Fruit fly (Drosophila melanogaster) whole organism, prepupa: Measurements from ENCODE around the gene CG8562.

Experiments used
- CG10631 ChIP-seq: fragments of 200-800 bp; sonication (Bioruptor generic); optimal IDR thresholded peaks from 2 replicates; lab custom pipeline; 2016; ENCODE audit warnings: missing biosample characterization, missing genetic modification characterization
- CG10669 ChIP-seq: fragments of 200-800 bp; sonication (Bioruptor generic); optimal IDR thresholded peaks from 3 replicates; lab custom pipeline; 2018; ENCODE audit warnings: missing biosample characterization, mild to moderate bottlenecking, missing genetic modification characterization, moderate library complexity
- CG11762 ChIP-seq: fragments of 200-800 bp; sonication (Bioruptor generic); optimal IDR thresholded peaks from 3 replicates; lab custom pipeline; 2016; ENCODE audit warnings: missing biosample characterization, missing genetic modification characterization; ENCODE audit not compliant: insufficient read depth
- CG11902 ChIP-seq: fragments of 200-800 bp; sonication (Bioruptor generic); optimal IDR thresholded peaks from 3 replicates; lab custom pipeline; 2016; ENCODE audit warnings: missing biosample characterization, missing genetic modification characterization
- CG15336 ChIP-seq: fragments of 200-800 bp; sonication (Bioruptor generic); IDR thresholded peaks from 2 replicates; pipeline ENCODE4 v1.3.6; 2022; ENCODE audit warnings: missing biosample characterization, missing genetic modification characterization
- CG1621 ChIP-seq: fragments of 200-800 bp; sonication (Bioruptor generic); optimal IDR thresholded peaks from 3 replicates; lab custom pipeline; 2018; ENCODE audit warnings: missing biosample characterization, mild to moderate bottlenecking, missing genetic modification characterization
- CG16779 ChIP-seq: fragments of 200-800 bp; sonication (Bioruptor generic); optimal IDR thresholded peaks from 3 replicates; lab custom pipeline; 2017; ENCODE audit warnings: missing biosample characterization, mild to moderate bottlenecking, missing genetic modification characterization
- CG3032 ChIP-seq: fragments of 200-800 bp; optimal IDR thresholded peaks from 2 replicates; lab custom pipeline; 2019; ENCODE audit warnings: missing biosample characterization, mild to moderate bottlenecking, missing genetic modification characterization, moderate library complexity
- CG31627 ChIP-seq: fragments of 200-800 bp; sonication (Bioruptor generic); optimal IDR thresholded peaks from 3 replicates; lab custom pipeline; 2016; ENCODE audit warnings: missing biosample characterization, missing genetic modification characterization
- CG3919 ChIP-seq: fragments of 200-800 bp; sonication (Bioruptor generic); optimal IDR thresholded peaks from 3 replicates; lab custom pipeline; 2016; ENCODE audit warnings: missing biosample characterization, missing genetic modification characterization
- CG6276 ChIP-seq: fragments of 200-800 bp; sonication (Bioruptor generic); optimal IDR thresholded peaks from 2 replicates; lab custom pipeline; 2017; ENCODE audit warnings: missing biosample characterization, mild to moderate bottlenecking, missing genetic modification characterization
- CG6792 ChIP-seq: fragments of 200-800 bp; sonication (Bioruptor generic); optimal IDR thresholded peaks from 3 replicates; lab custom pipeline; 2016; ENCODE audit warnings: missing biosample characterization, missing genetic modification characterization
- CG6854 ChIP-seq: fragments of 200-800 bp; sonication (Bioruptor generic); optimal IDR thresholded peaks from 2 replicates; lab custom pipeline; 2017; ENCODE audit warnings: missing biosample characterization, mild to moderate bottlenecking, missing genetic modification characterization
- CG7368 ChIP-seq: fragments of 200-800 bp; sonication (Bioruptor generic); optimal IDR thresholded peaks from 3 replicates; lab custom pipeline; 2016; ENCODE audit warnings: missing biosample characterization, missing genetic modification characterization
- CG8319 ChIP-seq: fragments of 200-800 bp; sonication (Bioruptor generic); optimal IDR thresholded peaks from 3 replicates; lab custom pipeline; 2016; ENCODE audit warnings: missing biosample characterization, missing genetic modification characterization
- CG9139 ChIP-seq: fragments of 200-800 bp; sonication (Bioruptor generic); optimal IDR thresholded peaks from 3 replicates; lab custom pipeline; 2017; ENCODE audit warnings: missing biosample characterization, mild to moderate bottlenecking, missing genetic modification characterization
- Eip75B ChIP-seq: fragments of 200-800 bp; sonication (Bioruptor generic); optimal IDR thresholded peaks from 3 replicates; lab custom pipeline; 2016; ENCODE audit warnings: missing biosample characterization, missing genetic modification characterization
- Eip78C ChIP-seq: fragments of 200-800 bp; sonication (Bioruptor generic); peaks from one replicate; lab custom pipeline; 2016; ENCODE audit warnings: missing biosample characterization, missing genetic modification characterization
- Ets21C ChIP-seq: fragments of 200-800 bp; sonication (Bioruptor generic); optimal IDR thresholded peaks from 3 replicates; lab custom pipeline; 2016; ENCODE audit warnings: missing biosample characterization, missing genetic modification characterization
- Ets96B ChIP-seq: fragments of 200-800 bp; optimal IDR thresholded peaks from 2 replicates; lab custom pipeline; 2019; ENCODE audit warnings: missing biosample characterization, mild to moderate bottlenecking, missing genetic modification characterization, moderate library complexity
- Gug ChIP-seq: fragments of 200-800 bp; sonication (Bioruptor generic); IDR thresholded peaks from 2 replicates; pipeline ENCODE4 v1.3.6; 2022; ENCODE audit warnings: missing biosample characterization, missing genetic modification characterization
- Hr38 ChIP-seq: sonication (Bioruptor generic); optimal IDR thresholded peaks from 2 replicates; lab custom pipeline; 2016; ENCODE audit warnings: missing biosample characterization, missing genetic modification characterization
- Hr39 ChIP-seq: fragments of 200-800 bp; sonication (Bioruptor generic); optimal IDR thresholded peaks from 2 replicates; lab custom pipeline; 2016; ENCODE audit warnings: missing biosample characterization, missing genetic modification characterization
- Hr4 ChIP-seq: fragments of 200-800 bp; sonication (Bioruptor generic); optimal IDR thresholded peaks from 3 replicates; lab custom pipeline; 2016; ENCODE audit warnings: missing biosample characterization, missing genetic modification characterization
- Lpt ChIP-seq: fragments of 200-800 bp; sonication (Bioruptor generic); optimal IDR thresholded peaks from 3 replicates; lab custom pipeline; 2016; ENCODE audit warnings: missing biosample characterization, missing genetic modification characterization
- OdsH ChIP-seq: fragments of 200-800 bp; sonication (Bioruptor generic); optimal IDR thresholded peaks from 3 replicates; lab custom pipeline; 2016; ENCODE audit warnings: missing biosample characterization, missing genetic modification characterization
- Smox ChIP-seq: fragments of 200-800 bp; sonication (Bioruptor generic); optimal IDR thresholded peaks from 3 replicates; lab custom pipeline; 2016; ENCODE audit warnings: missing biosample characterization, missing genetic modification characterization
- Sox102F ChIP-seq: fragments of 200-800 bp; sonication (Bioruptor generic); optimal IDR thresholded peaks from 2 replicates; lab custom pipeline; 2016; ENCODE audit warnings: missing biosample characterization, mild to moderate bottlenecking, missing genetic modification characterization
- achi ChIP-seq: fragments of 200-800 bp; sonication (Bioruptor generic); optimal IDR thresholded peaks from 3 replicates; lab custom pipeline; 2016; ENCODE audit warnings: missing biosample characterization, missing genetic modification characterization
- acj6 ChIP-seq: fragments of 200-800 bp; sonication (Bioruptor generic); optimal IDR thresholded peaks from 3 replicates; lab custom pipeline; 2016; ENCODE audit warnings: missing biosample characterization, missing genetic modification characterization
- cyc ChIP-seq: fragments of 200-800 bp; sonication (Bioruptor generic); optimal IDR thresholded peaks from 3 replicates; lab custom pipeline; 2016; ENCODE audit warnings: missing biosample characterization, missing genetic modification characterization
- dac ChIP-seq: fragments of 200-800 bp; sonication (Bioruptor generic); optimal IDR thresholded peaks from 2 replicates; lab custom pipeline; 2017; ENCODE audit warnings: missing biosample characterization, mild to moderate bottlenecking, missing genetic modification characterization
- dsx ChIP-seq: fragments of 200-800 bp; optimal IDR thresholded peaks from 3 replicates; lab custom pipeline; 2019; ENCODE audit warnings: missing biosample characterization, mild to moderate bottlenecking, missing genetic modification characterization, moderate library complexity; ENCODE audit not compliant: poor library complexity, severe bottlenecking
- eg ChIP-seq: fragments of 200-800 bp; sonication (Bioruptor generic); IDR thresholded peaks from 3 replicates; pipeline ENCODE4 v1.3.6; 2022; ENCODE audit warnings: missing biosample characterization, missing genetic modification characterization
- esn ChIP-seq: fragments of 200-800 bp; sonication (Bioruptor generic); optimal IDR thresholded peaks from 2 replicates; lab custom pipeline; 2016; ENCODE audit warnings: missing biosample characterization, mild to moderate bottlenecking, missing genetic modification characterization, moderate library complexity
- fd59A ChIP-seq: fragments of 200-800 bp; sonication (Bioruptor generic); optimal IDR thresholded peaks from 2 replicates; lab custom pipeline; 2017; ENCODE audit warnings: missing biosample characterization, mild to moderate bottlenecking, missing genetic modification characterization, missing genetic modification reagents
- fd85E ChIP-seq: fragments of 200-800 bp; sonication (Bioruptor generic); optimal IDR thresholded peaks from 3 replicates; lab custom pipeline; 2016; ENCODE audit warnings: missing biosample characterization, missing genetic modification characterization
- fkh ChIP-seq: fragments of 200-800 bp; sonication (Bioruptor generic); optimal IDR thresholded peaks from 3 replicates; lab custom pipeline; 2017; ENCODE audit warnings: missing biosample characterization, mild to moderate bottlenecking, missing genetic modification characterization, moderate library complexity
- lz ChIP-seq: fragments of 200-800 bp; sonication (Bioruptor generic); optimal IDR thresholded peaks from 3 replicates; lab custom pipeline; 2016; ENCODE audit warnings: missing biosample characterization, missing genetic modification characterization
- net ChIP-seq: fragments of 200-800 bp; sonication (Bioruptor generic); optimal IDR thresholded peaks from 3 replicates; lab custom pipeline; 2016; ENCODE audit warnings: missing biosample characterization, missing genetic modification characterization
- ss ChIP-seq, 2 experiments: fragments of 200-800 bp; sonication (Bioruptor generic); optimal IDR thresholded peaks; 2 replicates in 1 of 2; 3 replicates in 1 of 2; lab custom pipeline; 2017 to 2018; ENCODE audit warnings: mild to moderate bottlenecking in 2 of 2, missing biosample characterization in 2 of 2, missing genetic modification characterization in 2 of 2, moderate library complexity in 1 of 2
- topi ChIP-seq: fragments of 200-800 bp; sonication (Bioruptor generic); optimal IDR thresholded peaks from 3 replicates; lab custom pipeline; 2016; ENCODE audit warnings: missing biosample characterization, missing genetic modification characterization
- vri ChIP-seq: fragments of 200-800 bp; sonication (Bioruptor generic); optimal IDR thresholded peaks from 3 replicates; lab custom pipeline; 2016; ENCODE audit warnings: missing biosample characterization, mild to moderate bottlenecking, missing genetic modification characterization

Gene CG8562

DNA sequence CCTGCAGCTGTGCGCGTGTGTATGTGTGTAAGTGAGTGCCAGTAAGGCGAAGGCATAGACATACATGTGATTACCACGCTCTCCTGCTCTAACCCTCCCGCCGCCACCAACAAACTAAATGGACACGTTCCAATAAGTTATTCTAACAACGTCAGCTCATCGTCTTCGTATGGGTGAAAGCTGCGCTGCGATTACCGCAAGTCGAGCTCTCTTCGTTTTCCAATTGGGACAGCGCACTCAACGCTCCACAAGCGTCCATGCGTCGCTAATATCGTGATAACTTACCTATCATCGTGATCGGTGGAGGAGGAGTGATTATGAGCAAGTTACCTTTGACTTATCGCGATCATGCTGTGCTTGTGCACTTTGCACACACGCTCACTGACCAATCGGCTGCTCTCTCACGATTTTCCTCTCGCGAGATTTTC, 37.0 kb upstream of the CG8562 start (continued):
- TF ChIP-seq fd85E (GFP tag; lab: Kevin White, UChicago) = no peak
- TF ChIP-seq lz (GFP tag; lab: Kevin White, UChicago) = no peak
- TF ChIP-seq fd59A (GFP tag; lab: Kevin White, UChicago) = no peak
- TF ChIP-seq Ets96B = no peak
- peak; percentile 53 for TF ChIP-seq CG7368 (GFP tag; lab: Kevin White, UChicago)
- TF ChIP-seq CG11902 (GFP tag; lab: Kevin White, UChicago) = no peak
- no peak for TF ChIP-seq CG1621 (tag; lab: Kevin White, UChicago)
- no peak for TF ChIP-seq OdsH (GFP tag; lab: Kevin White, UChicago)
- peak; percentile 51 for TF ChIP-seq CG9139 (GFP tag; lab: Kevin White, UChicago)
- no peak for TF ChIP-seq esn (GFP tag; lab: Kevin White, UChicago)
- no peak for TF ChIP-seq Gug
- TF ChIP-seq Hr4 (GFP tag; lab: Kevin White, UChicago) = peak; percentile 50
- no peak for TF ChIP-seq Ets21C (GFP tag; lab: Kevin White, UChicago)
- TF ChIP-seq CG11762 (GFP tag; lab: Kevin White, UChicago) = no peak
- peak; percentile 23 for TF ChIP-seq topi (GFP tag; lab: Kevin White, UChicago)
- TF ChIP-seq Smox = no peak
- TF ChIP-seq Hr38 (GFP tag; lab: Kevin White, UChicago) = no peak
- TF ChIP-seq vri (GFP tag; lab: Kevin White, UChicago) = no peak
- TF ChIP-seq Hr39 (GFP tag; lab: Kevin White, UChicago) = no peak
- TF ChIP-seq, all 60 proteins: peak for 23

DNA sequence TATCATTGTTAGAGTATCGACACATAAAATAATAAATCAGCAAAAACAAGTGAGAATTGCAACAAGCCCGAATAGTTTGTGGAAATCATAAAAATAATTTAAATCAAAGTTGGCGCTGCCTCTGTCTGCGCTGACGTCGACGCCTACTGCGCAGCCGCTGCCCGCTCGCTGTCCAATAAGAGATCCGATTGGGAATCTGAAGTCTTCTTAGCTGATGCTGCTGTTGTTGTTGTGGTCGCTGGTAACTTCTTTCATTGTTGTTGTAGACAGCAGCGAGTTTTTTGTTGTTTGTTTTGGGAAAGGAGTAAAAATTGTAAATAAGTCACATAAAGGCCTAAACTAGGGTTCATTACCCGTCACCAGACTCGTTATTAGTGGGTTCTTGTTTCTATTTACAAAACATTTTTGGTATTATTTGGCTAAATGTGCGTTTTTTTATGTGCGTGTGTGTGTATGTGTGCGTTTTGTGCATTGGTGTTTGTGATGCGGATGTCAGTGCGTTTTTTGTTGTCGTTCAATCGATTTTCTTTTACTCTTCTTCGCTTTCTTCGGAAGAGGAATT, 33.3 kb upstream of the CG8562 start:
- TF ChIP-seq fkh (GFP tag; lab: Kevin White, UChicago) (peak; percentile 57), cyc (GFP tag; lab: Kevin White, UChicago) (no peak)

DNA sequence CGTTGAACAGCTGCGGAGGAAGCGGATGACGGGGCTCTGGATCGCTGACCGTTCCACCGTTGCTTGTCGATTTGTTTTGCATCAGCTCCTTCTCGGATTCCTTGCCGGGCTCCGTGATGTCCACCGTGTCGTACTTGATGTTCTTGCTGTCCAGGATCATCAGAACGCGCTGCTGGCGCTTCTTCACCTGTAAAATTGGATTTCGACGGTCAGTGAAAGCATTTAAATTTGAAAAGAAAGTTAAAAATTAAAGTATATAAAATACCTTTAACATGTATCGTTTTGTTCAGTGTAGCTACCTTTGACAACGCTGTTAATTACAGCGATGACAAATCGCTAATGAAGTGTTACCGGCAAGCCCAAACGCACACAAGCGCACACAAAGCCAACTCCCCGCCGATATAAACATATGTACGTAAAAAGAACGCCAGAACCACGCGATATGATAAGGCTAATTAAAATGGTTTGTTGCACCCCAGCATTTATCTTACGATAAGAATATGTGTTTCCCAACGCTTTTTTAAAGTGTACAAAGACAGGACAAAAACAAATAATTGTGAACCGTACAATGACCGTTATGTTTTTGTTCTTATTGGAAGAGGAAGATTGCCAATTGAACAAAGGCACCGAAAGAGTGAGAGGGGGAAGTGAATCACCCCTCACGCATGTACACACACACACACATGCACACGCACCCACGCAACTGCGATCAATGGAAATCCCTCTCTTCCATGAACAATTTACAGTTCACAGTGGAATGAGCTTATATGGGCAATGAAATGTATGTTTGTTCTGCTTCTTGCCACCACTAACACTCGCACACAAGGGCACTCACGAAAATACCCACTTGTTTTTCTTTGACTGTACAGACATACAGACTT, 30.0 kb upstream of the CG8562 start:
- no peak for TF ChIP-seq Lpt
- TF ChIP-seq dac (GFP tag; lab: Kevin White, UChicago) = no peak
- TF ChIP-seq Smox = no peak
- TF ChIP-seq fd85E (GFP tag; lab: Kevin White, UChicago) = no peak
- peak; percentile 15 for TF ChIP-seq topi (GFP tag; lab: Kevin White, UChicago)
- TF ChIP-seq achi (GFP tag; lab: Kevin White, UChicago) = peak; percentile 8
- TF ChIP-seq lz (GFP tag; lab: Kevin White, UChicago) = peak; percentile 25
- TF ChIP-seq CG6854 (GFP tag; lab: Kevin White, UChicago) = no peak
- TF ChIP-seq net (GFP tag; lab: Kevin White, UChicago) = no peak
- peak; percentile 41 for TF ChIP-seq CG15336 (GFP tag; lab: Robert Waterston, UW)
- TF ChIP-seq OdsH (GFP tag; lab: Kevin White, UChicago) = no peak
- peak; percentile 10 for TF ChIP-seq acj6 (GFP tag; lab: Kevin White, UChicago)
- no peak for TF ChIP-seq CG16779
- TF ChIP-seq CG31627 (GFP tag; lab: Kevin White, UChicago) = peak; percentile 10
- TF ChIP-seq esn (GFP tag; lab: Kevin White, UChicago) = peak; percentile 34
- no peak for TF ChIP-seq fd59A (GFP tag; lab: Kevin White, UChicago)
- no peak for TF ChIP-seq Eip75B (GFP tag; lab: Kevin White, UChicago)
- TF ChIP-seq eg = no peak
- peak; percentile 17 for TF ChIP-seq Hr4 (GFP tag; lab: Kevin White, UChicago)
- no peak for TF ChIP-seq CG6276 (GFP tag; lab: Kevin White, UChicago)
- TF ChIP-seq Eip78C (GFP tag; lab: Kevin White, UChicago) = peak; percentile 82
- no peak for TF ChIP-seq CG11902 (GFP tag; lab: Kevin White, UChicago)
- peak; percentile 8 for TF ChIP-seq CG10669 (GFP tag; lab: Kevin White, UChicago)
- TF ChIP-seq CG3919 (GFP tag; lab: Kevin White, UChicago) = peak; percentile 8
- no peak for TF ChIP-seq CG6792 (GFP tag; lab: Kevin White, UChicago)
- no peak for TF ChIP-seq cyc (GFP tag; lab: Kevin White, UChicago)
- no peak for TF ChIP-seq CG1621 (tag; lab: Kevin White, UChicago)
- TF ChIP-seq CG8319 (GFP tag; lab: Kevin White, UChicago) = no peak
- TF ChIP-seq Gug = no peak
- peak; percentile 46 for TF ChIP-seq Sox102F
- TF ChIP-seq ss (GFP tag; optimal IDR thresholded peaks at IDR 0.05; lab: Kevin White, UChicago) = peak; percentile 44 to 45
- TF ChIP-seq CG10631 = no peak
- TF ChIP-seq dsx (GFP tag; lab: Kevin White, UChicago) = no peak
- no peak for TF ChIP-seq CG7368 (GFP tag; lab: Kevin White, UChicago)
- no peak for TF ChIP-seq Ets21C (GFP tag; lab: Kevin White, UChicago)
- no peak for TF ChIP-seq CG3032
